Fruit fly (Drosophila melanogaster) S2 (cell line): ENCODE data around the gene CG9147.

ENCODE experiments used
- CG8478 ChIP-seq: fragments of >200 bp; optimal IDR thresholded peaks from 2 replicates; lab custom pipeline; 2018
- CTCF ChIP-seq, 2 experiments: fragments of >200 bp; optimal IDR thresholded peaks; 2 replicates each; lab custom pipeline; 2018

- TF ChIP-seq CG8478 (lab: Kevin White, UChicago) (no peak), CTCF (optimal IDR thresholded peaks at IDR 0.05; lab: Kevin White, UChicago) (no peak)
These were observed 30.6 kb upstream of the CG9147 start for dm6 chr2L:6035155-6035554.
